Worm (Caenorhabditis elegans) whole organism, L2 larva: ENCODE results near the gene rbd-1.
A peak's percentile ranks its signal among the peaks of the same experiment; 100 is the strongest.

Experiments used
- F13H6.1 ChIP-seq: sonication (generic microtip); optimal IDR thresholded peaks from 2 replicates; lab custom pipeline; 2016; ENCODE audit warnings: missing genetic modification characterization, missing compliant biosample characterization
- aly-2 ChIP-seq: fragments of 150-350 bp; optimal IDR thresholded peaks from 2 replicates; lab custom pipeline; 2014; ENCODE audit warnings: missing biosample characterization, missing genetic modification characterization
- ama-1 ChIP-seq: fragments of 150-350 bp; optimal IDR thresholded peaks from 2 replicates; lab custom pipeline; 2018; ENCODE audit warnings: inconsistent platforms
- ceh-16 ChIP-seq: fragments of 150-350 bp; optimal IDR thresholded peaks from 2 replicates; lab custom pipeline; 2014; ENCODE audit warnings: missing biosample characterization, missing genetic modification characterization
- elt-3 ChIP-seq: sonication (generic microtip); optimal IDR thresholded peaks from 2 replicates; lab custom pipeline; 2017; ENCODE audit warnings: missing biosample characterization, missing genetic modification characterization
- fos-1 ChIP-seq: fragments of 150-350 bp; optimal IDR thresholded peaks from 2 replicates; lab custom pipeline; 2014; ENCODE audit warnings: missing biosample characterization, missing genetic modification characterization
- lsy-2 ChIP-seq, 2 experiments: fragments of 150-350 bp in 1 of 2; sonication (generic microtip) in 1 of 2; optimal IDR thresholded peaks; 2 replicates each; lab custom pipeline; 2014 to 2017; ENCODE audit warnings: missing biosample characterization in 2 of 2, missing genetic modification characterization in 2 of 2
- mdl-1 ChIP-seq, 2 experiments: fragments of 150-350 bp in 1 of 2; sonication (generic microtip) in 1 of 2; optimal IDR thresholded peaks; 2 replicates each; lab custom pipeline; 2017; ENCODE audit warnings: missing biosample characterization in 2 of 2, missing genetic modification characterization in 2 of 2
- nhr-11 ChIP-seq: fragments of 150-350 bp; optimal IDR thresholded peaks from 2 replicates; lab custom pipeline; 2014; ENCODE audit warnings: missing biosample characterization, missing genetic modification characterization
- nhr-237 ChIP-seq: fragments of 150-350 bp; optimal IDR thresholded peaks from 2 replicates; lab custom pipeline; 2014; ENCODE audit warnings: missing biosample characterization, missing genetic modification characterization
- nhr-77 ChIP-seq: fragments of 150-350 bp; optimal IDR thresholded peaks from 2 replicates; lab custom pipeline; 2014; ENCODE audit warnings: missing biosample characterization, missing genetic modification characterization
- unc-39 ChIP-seq: fragments of 150-350 bp; optimal IDR thresholded peaks from 2 replicates; lab custom pipeline; 2014; ENCODE audit warnings: missing biosample characterization, missing genetic modification characterization
- unc-62 ChIP-seq: fragments of 150-350 bp; optimal IDR thresholded peaks from 2 replicates; lab custom pipeline; 2014; ENCODE audit warnings: missing biosample characterization, missing genetic modification reagents, missing genetic modification characterization
- ztf-11 ChIP-seq: sonication (generic microtip); optimal IDR thresholded peaks from 2 replicates; lab custom pipeline; 2017; ENCODE audit warnings: missing biosample characterization, missing genetic modification characterization

- no peak for TF ChIP-seq nhr-237 (tag; lab: Kevin White, UChicago)
- TF ChIP-seq F13H6.1 (tag; lab: Kevin White, UChicago), result no peak
- TF ChIP-seq nhr-77 (tag; lab: Kevin White, UChicago), result no peak
- no peak for TF ChIP-seq unc-62 (GFP tag; lab: Kevin White, UChicago)
- TF ChIP-seq elt-3 (tag; lab: Kevin White, UChicago), result no peak
- no peak for TF ChIP-seq nhr-11 (tag; lab: Kevin White, UChicago)
- no peak for TF ChIP-seq lsy-2 (tag; optimal IDR thresholded peaks at IDR 0.05; lab: Kevin White, UChicago)
- TF ChIP-seq mdl-1 (tag; optimal IDR thresholded peaks at IDR 0.05; lab: Kevin White, UChicago), result no peak
- TF ChIP-seq ceh-16 (tag; lab: Kevin White, UChicago), result no peak
- no peak for TF ChIP-seq ztf-11 (tag; lab: Kevin White, UChicago)
- peak; percentile 94 for TF ChIP-seq fos-1 (tag; lab: Kevin White, UChicago)
- TF ChIP-seq ama-1, result no peak
- no peak for TF ChIP-seq aly-2 (tag; lab: Kevin White, UChicago)
- no peak for TF ChIP-seq unc-39 (tag; lab: Kevin White, UChicago)
Measured at ce11 chrIV:12689709-12690142, 35.1 kb upstream of the rbd-1 start.
